Fruit fly (Drosophila melanogaster) whole organism, embryonic: ENCODE measurements around the gene CG16710.

Experiments used
- CG1024 ChIP-seq: fragments of 200-800 bp; sonication (Bioruptor generic); IDR thresholded peaks from 2 replicates; pipeline ENCODE4 v1.3.6; 2022; ENCODE audit warnings: missing biosample characterization, missing genetic modification characterization
- CG11723 ChIP-seq: fragments of 200-800 bp; sonication (Bioruptor generic); optimal IDR thresholded peaks from 2 replicates; lab custom pipeline; 2017; ENCODE audit warnings: missing biosample characterization, mild to moderate bottlenecking, missing genetic modification characterization
- CG12071 ChIP-seq: fragments of 200-800 bp; sonication (Bioruptor generic); optimal IDR thresholded peaks from 3 replicates; lab custom pipeline; 2018; ENCODE audit warnings: missing biosample characterization, mild to moderate bottlenecking, missing genetic modification characterization
- CG12236 ChIP-seq: fragments of 200-800 bp; sonication (Bioruptor generic); optimal IDR thresholded peaks from 2 replicates; lab custom pipeline; 2016; ENCODE audit warnings: missing biosample characterization, missing genetic modification characterization
- CG1233 ChIP-seq: fragments of 200-800 bp; sonication (Bioruptor generic); optimal IDR thresholded peaks from 4 replicates; lab custom pipeline; 2018; ENCODE audit warnings: missing biosample characterization, mild to moderate bottlenecking, missing genetic modification characterization
- CG14667 ChIP-seq: fragments of 200-800 bp; sonication (Bioruptor generic); IDR thresholded peaks from 2 replicates; pipeline ENCODE4 v1.3.6; 2022; ENCODE audit warnings: missing biosample characterization, missing genetic modification characterization
- CG15073 ChIP-seq: fragments of 200-800 bp; sonication (Bioruptor generic); optimal IDR thresholded peaks from 2 replicates; lab custom pipeline; 2016; ENCODE audit warnings: missing biosample characterization, missing genetic modification characterization
- CG15514 ChIP-seq: fragments of 200-800 bp; sonication (Bioruptor generic); optimal IDR thresholded peaks from 3 replicates; lab custom pipeline; 2017; ENCODE audit warnings: missing biosample characterization, missing genetic modification characterization, mild to moderate bottlenecking, moderate library complexity, missing genetic modification reagents
- CG16779 ChIP-seq: fragments of 200-800 bp; sonication (Bioruptor generic); IDR thresholded peaks from 2 replicates; pipeline ENCODE4 v1.3.6; 2022; ENCODE audit warnings: missing biosample characterization, missing genetic modification characterization
- CG16813 ChIP-seq: fragments of 200-800 bp; sonication (Bioruptor generic); IDR thresholded peaks from 3 replicates; pipeline ENCODE4 v1.3.6; 2022; ENCODE audit warnings: missing biosample characterization, missing genetic modification characterization; ENCODE audit not compliant: partially characterized antibody
- CG16815 ChIP-seq: fragments of 200-800 bp; sonication (Bioruptor generic); optimal IDR thresholded peaks from 3 replicates; lab custom pipeline; 2017; ENCODE audit warnings: missing biosample characterization, mild to moderate bottlenecking, missing genetic modification characterization
- CG17359 ChIP-seq: fragments of 200-800 bp; sonication (Bioruptor generic); optimal IDR thresholded peaks from 3 replicates; lab custom pipeline; 2018; ENCODE audit warnings: missing biosample characterization, mild to moderate bottlenecking, missing genetic modification characterization, moderate library complexity
- CG18011 ChIP-seq: fragments of 200-800 bp; sonication (Bioruptor generic); optimal IDR thresholded peaks from 2 replicates; lab custom pipeline; 2017; ENCODE audit warnings: missing biosample characterization, missing genetic modification characterization, mild to moderate bottlenecking, moderate library complexity, missing genotype
- CG2129 ChIP-seq: fragments of 200-800 bp; sonication (Bioruptor generic); IDR thresholded peaks from 2 replicates; pipeline ENCODE4 v1.3.6; 2022; ENCODE audit warnings: missing biosample characterization, missing genetic modification characterization; ENCODE audit not compliant: partially characterized antibody
- CG34422 ChIP-seq: fragments of 200-800 bp; sonication (Bioruptor generic); IDR thresholded peaks from 3 replicates; pipeline ENCODE4 v1.3.6; 2022; ENCODE audit warnings: missing biosample characterization, missing genetic modification characterization
- CG3838 ChIP-seq: fragments of 200-800 bp; sonication (Bioruptor generic); optimal IDR thresholded peaks from 3 replicates; lab custom pipeline; 2016; ENCODE audit warnings: missing biosample characterization, missing genetic modification characterization
- CG4282 ChIP-seq: fragments of 200-800 bp; sonication (Bioruptor generic); optimal IDR thresholded peaks from 2 replicates; lab custom pipeline; 2016; ENCODE audit warnings: missing biosample characterization, missing genetic modification characterization
- CG4328 ChIP-seq: fragments of 200-800 bp; sonication (Bioruptor generic); optimal IDR thresholded peaks from 3 replicates; lab custom pipeline; 2017; ENCODE audit warnings: missing biosample characterization, missing genetic modification reagents, missing genetic modification characterization
- CG6272 ChIP-seq: fragments of 200-800 bp; sonication (Bioruptor generic); IDR thresholded peaks from 2 replicates; pipeline ENCODE4 v1.3.6; 2022; ENCODE audit warnings: missing biosample characterization, missing genetic modification characterization
- CG6791 ChIP-seq: fragments of 200-800 bp; sonication (Bioruptor generic); IDR thresholded peaks from 3 replicates; pipeline ENCODE4 v1.3.6; 2022; ENCODE audit warnings: missing biosample characterization, missing genetic modification characterization; ENCODE audit not compliant: partially characterized antibody
- CG8290 ChIP-seq, 3 experiments: fragments of 200-800 bp; sonication (Bioruptor generic); optimal IDR thresholded peaks; 2 replicates each; lab custom pipeline; 2016 to 2019; ENCODE audit warnings: missing biosample characterization in 3 of 3, missing genetic modification characterization in 3 of 3, mild to moderate bottlenecking in 2 of 3, moderate library complexity in 1 of 3
- CrebB ChIP-seq: fragments of 200-800 bp; sonication (Bioruptor generic); optimal IDR thresholded peaks from 3 replicates; lab custom pipeline; 2018; ENCODE audit warnings: missing biosample characterization, mild to moderate bottlenecking, missing genetic modification characterization
- Dip2 ChIP-seq: fragments of 200-800 bp; sonication (Bioruptor generic); IDR thresholded peaks from 2 replicates; pipeline ENCODE4 v1.3.6; 2022; ENCODE audit warnings: missing biosample characterization, missing genetic modification characterization
- Dip3 ChIP-seq: fragments of 200-800 bp; sonication (Bioruptor generic); optimal IDR thresholded peaks from 3 replicates; lab custom pipeline; 2016; ENCODE audit warnings: missing biosample characterization, missing genetic modification characterization
- Dll ChIP-seq: fragments of 200-800 bp; sonication (Bioruptor generic); IDR thresholded peaks from 4 replicates; pipeline ENCODE4 v1.3.6; 2022; ENCODE audit warnings: missing biosample characterization, missing genetic modification characterization; ENCODE audit not compliant: partially characterized antibody
- Doc2 ChIP-seq: fragments of 200-800 bp; sonication (Bioruptor generic); IDR thresholded peaks from 2 replicates; pipeline ENCODE4 v1.3.6; 2022; ENCODE audit warnings: missing biosample characterization, missing genetic modification characterization
- Drgx ChIP-seq: fragments of 200-800 bp; sonication (Bioruptor generic); IDR thresholded peaks from 2 replicates; pipeline ENCODE4 v1.3.6; 2022; ENCODE audit warnings: missing biosample characterization, missing genetic modification characterization
- ERR ChIP-seq: fragments of 200-800 bp; sonication (Bioruptor generic); optimal IDR thresholded peaks from 2 replicates; lab custom pipeline; 2016; ENCODE audit warnings: missing biosample characterization, missing genetic modification characterization
- Fer2 ChIP-seq: fragments of 200-800 bp; sonication (Bioruptor generic); optimal IDR thresholded peaks from 2 replicates; lab custom pipeline; 2018; ENCODE audit warnings: missing biosample characterization, mild to moderate bottlenecking, missing genetic modification characterization, moderate library complexity
- Gug ChIP-seq: fragments of 200-800 bp; sonication (Bioruptor generic); IDR thresholded peaks from 4 replicates; pipeline ENCODE4 v1.3.6; 2022; ENCODE audit warnings: missing biosample characterization, missing genetic modification characterization
- Side ChIP-seq: fragments of 200-800 bp; sonication (Bioruptor generic); optimal IDR thresholded peaks from 2 replicates; lab custom pipeline; 2016; ENCODE audit warnings: missing biosample characterization, missing genetic modification characterization
- bcd ChIP-seq: fragments of 200-800 bp; sonication (Bioruptor generic); optimal IDR thresholded peaks from 2 replicates; lab custom pipeline; 2017; ENCODE audit warnings: missing biosample characterization, mild to moderate bottlenecking, missing genetic modification characterization
- btn ChIP-seq: fragments of 200-800 bp; sonication (Bioruptor generic); optimal IDR thresholded peaks from 2 replicates; lab custom pipeline; 2016; ENCODE audit warnings: missing biosample characterization, missing genetic modification characterization
- cg ChIP-seq: fragments of 200-800 bp; sonication (Bioruptor generic); optimal IDR thresholded peaks from 3 replicates; lab custom pipeline; 2019; ENCODE audit warnings: missing biosample characterization, mild to moderate bottlenecking, missing genetic modification characterization, moderate library complexity
- en ChIP-seq: fragments of 200-800 bp; sonication (Bioruptor generic); optimal IDR thresholded peaks from 2 replicates; lab custom pipeline; 2016; ENCODE audit warnings: missing biosample characterization, missing genetic modification characterization
- gem ChIP-seq: fragments of 200-800 bp; sonication (Bioruptor generic); optimal IDR thresholded peaks from 2 replicates; lab custom pipeline; 2019; ENCODE audit warnings: missing biosample characterization, mild to moderate bottlenecking, missing genetic modification characterization, moderate library complexity
- grn ChIP-seq: fragments of 200-800 bp; sonication (Bioruptor generic); optimal IDR thresholded peaks from 3 replicates; lab custom pipeline; 2017; ENCODE audit warnings: missing biosample characterization, missing genetic modification characterization
- gro ChIP-seq: fragments of 200-800 bp; sonication (Bioruptor generic); optimal IDR thresholded peaks from 2 replicates; lab custom pipeline; 2016; ENCODE audit warnings: missing biosample characterization, missing genetic modification characterization
- otp ChIP-seq: fragments of 200-800 bp; sonication (Bioruptor generic); IDR thresholded peaks from 3 replicates; pipeline ENCODE4, ENCODE4 v1.3.6; 2022; ENCODE audit warnings: missing biosample characterization, missing genetic modification characterization
- pan ChIP-seq, 4 experiments: fragments of >200 bp in 3 of 4; fragments of 200-800 bp in 1 of 4; sonication (Bioruptor generic) in 1 of 4; optimal IDR thresholded peaks in 3 of 4; IDR thresholded peaks in 1 of 4; 2 replicates each; pipeline versions ENCODE4 v1.3.6 to Lab custom; 2017 to 2022; ENCODE audit warnings: missing biosample characterization in 2 of 4, missing genetic modification characterization in 2 of 4, mixed read lengths in 1 of 4
- prd ChIP-seq, 3 experiments: fragments of >200 bp in 2 of 3; fragments of 200-800 bp in 1 of 3; sonication (Bioruptor generic) in 1 of 3; optimal IDR thresholded peaks in 2 of 3; IDR thresholded peaks in 1 of 3; 2 replicates in 2 of 3; 3 replicates in 1 of 3; pipeline versions ENCODE4 v1.3.6 to Lab custom; 2017 to 2022; ENCODE audit warnings: missing biosample characterization in 1 of 3, missing genetic modification characterization in 1 of 3
- pum ChIP-seq: fragments of 200-800 bp; sonication (Bioruptor generic); optimal IDR thresholded peaks from 2 replicates; lab custom pipeline; 2016; ENCODE audit warnings: missing biosample characterization, missing genetic modification characterization
- sens-2 ChIP-seq: fragments of 200-800 bp; sonication (Bioruptor generic); IDR thresholded peaks from 2 replicates; pipeline ENCODE4 v1.3.6; 2022; ENCODE audit warnings: missing biosample characterization, missing genetic modification characterization
- so ChIP-seq: fragments of 200-800 bp; sonication (Bioruptor generic); IDR thresholded peaks from 3 replicates; pipeline ENCODE4 v1.3.6; 2022; ENCODE audit warnings: missing biosample characterization, missing genetic modification characterization
- tio ChIP-seq: fragments of 200-800 bp; sonication (Bioruptor generic); optimal IDR thresholded peaks from 2 replicates; lab custom pipeline; 2017; ENCODE audit warnings: missing biosample characterization, missing genetic modification characterization, inconsistent platforms
- tll ChIP-seq, 2 experiments: fragments of 200-800 bp in 1 of 2; fragments of >200 bp in 1 of 2; sonication (Bioruptor generic) in 1 of 2; optimal IDR thresholded peaks; 2 replicates each; lab custom pipeline; 2017 to 2019; ENCODE audit warnings: missing biosample characterization in 2 of 2, missing genetic modification characterization in 2 of 2, mild to moderate bottlenecking in 1 of 2, moderate library complexity in 1 of 2
- wdn ChIP-seq: fragments of 200-800 bp; sonication (Bioruptor generic); IDR thresholded peaks from 2 replicates; pipeline ENCODE4 v1.3.6; 2022; ENCODE audit warnings: missing biosample characterization, missing genetic modification characterization
- wek ChIP-seq: fragments of 200-800 bp; sonication (Bioruptor generic); optimal IDR thresholded peaks from 3 replicates; lab custom pipeline; 2018; ENCODE audit warnings: missing biosample characterization, mild to moderate bottlenecking, missing genetic modification characterization, moderate library complexity
- zfh1 ChIP-seq: fragments of 200-800 bp; sonication (Bioruptor generic); IDR thresholded peaks from 3 replicates; pipeline ENCODE4 v1.3.6; 2022; ENCODE audit warnings: missing biosample characterization, missing genetic modification characterization

CG16710 gene

dm6 chr3R:23713901-23714300 lies 31.6 kb downstream of the CG16710 start (continued):
- TF ChIP-seq prd (optimal IDR thresholded peaks at IDR 0.05; lab: Kevin White, UChicago) (no peak), prd (GFP tag; IDR thresholded peaks at IDR 0.05; lab: Robert Waterston, UW) (peak; percentile 77), CG16815 (GFP tag; lab: Kevin White, UChicago) (peak; percentile 47), gro (no peak), en (GFP tag; lab: Kevin White, UChicago) (no peak), CG1233 (GFP tag; lab: Kevin White, UChicago) (peak; percentile 56), Fer2 (no peak), tio (GFP tag; lab: Kevin White, UChicago) (peak; percentile 52), CG4282 (GFP tag; lab: Kevin White, UChicago) (no peak), CG18011 (GFP tag; lab: Kevin White, UChicago) (no peak), CG11723 (GFP tag; lab: Kevin White, UChicago) (no peak), CG16779 (GFP tag; lab: Robert Waterston, UW) (no peak), CG12236 (no peak), CG6272 (GFP tag; lab: Robert Waterston, UW) (no peak), CG34422 (GFP tag; lab: Robert Waterston, UW) (peak; percentile 60), sens-2 (GFP tag; lab: Robert Waterston, UW) (peak; percentile 55; the same call in 1 of the 2 replicates), Doc2 (GFP tag; lab: Robert Waterston, UW) (no peak), CG16813 (GFP tag; lab: Robert Waterston, UW) (no peak), pum (peak; percentile 65), CG14667 (GFP tag; lab: Robert Waterston, UW) (peak; percentile 31), bcd (GFP tag; lab: Kevin White, UChicago) (peak; percentile 47), Dip3 (GFP tag; lab: Kevin White, UChicago) (no peak), CG15073 (no peak), tll (GFP tag; optimal IDR thresholded peaks at IDR 0.05; lab: Kevin White, UChicago) (no peak), ERR (no peak), Dll (GFP tag; lab: Robert Waterston, UW) (no peak), CG8290 (GFP tag; optimal IDR thresholded peaks at IDR 0.05; lab: Kevin White, UChicago) (peak; percentile 15), CG8290 (tag; optimal IDR thresholded peaks at IDR 0.05; lab: Kevin White, UChicago) (peak in 1 of 2 experiments; percentile 59), so (GFP tag; lab: Robert Waterston, UW) (peak; percentile 80; the same call in 2 of the 3 replicates), Side (GFP tag; lab: Kevin White, UChicago) (peak; percentile 56), CG15514 (peak; percentile 2), btn (GFP tag; lab: Kevin White, UChicago) (peak; percentile 26), Gug (GFP tag; lab: Robert Waterston, UW) (peak; percentile 34; the same call in 1 of the 4 replicates), zfh1 (GFP tag; lab: Robert Waterston, UW) (peak; percentile 57; the same call in 2 of the 3 replicates), CG2129 (no peak), CrebB (tag; lab: Kevin White, UChicago) (no peak), CG3838 (peak; percentile 26), cg (GFP tag; lab: Kevin White, UChicago) (no peak), CG6791 (no peak), Drgx (GFP tag; lab: Robert Waterston, UW) (peak; percentile 46), wdn (GFP tag; lab: Robert Waterston, UW) (0 out of 2 replicates have a peak, but pooled peaks have one; percentile 27), gem (tag; lab: Kevin White, UChicago) (peak; percentile 84), Dip2 (no peak), grn (GFP tag; lab: Kevin White, UChicago) (no peak), wek (GFP tag; lab: Kevin White, UChicago) (no peak), CG17359 (tag; lab: Kevin White, UChicago) (peak; percentile 70), pan (optimal IDR thresholded peaks at IDR 0.05; lab: Kevin White, UChicago) (no peak), pan (GFP tag; optimal IDR thresholded peaks at IDR 0.05 in 1 of 2, IDR thresholded peaks at IDR 0.05 in 1 of 2) (peak in 1 of 2 experiments; percentile 64), otp (peak; percentile 70; the same call in 2 of the 3 replicates), CG12071 (GFP tag; lab: Kevin White, UChicago) (no peak), CG1024 (GFP tag; lab: Robert Waterston, UW) (0 out of 2 replicates have a peak, but pooled peaks have one; percentile 18), CG4328 (GFP tag; lab: Kevin White, UChicago) (no peak)
